Worm (Caenorhabditis elegans) whole organism, mixed stage, embryonic: ENCODE data around the gene sut-2.

ENCODE experiments used
- M03D4.4 ChIP-seq: sonication (generic microtip); optimal IDR thresholded peaks from 2 replicates; lab custom pipeline; 2017; ENCODE audit warnings: mild to moderate bottlenecking, missing genetic modification characterization, missing compliant biosample characterization
- bed-3 ChIP-seq: fragments of 200-800 bp; sonication (Bioruptor generic); optimal IDR thresholded peaks from 3 replicates; lab custom pipeline; 2018; ENCODE audit warnings: mild to moderate bottlenecking, missing genetic modification characterization, moderate library complexity, missing compliant biosample characterization
- blmp-1 ChIP-seq: fragments of 150-350 bp; optimal IDR thresholded peaks from 2 replicates; lab custom pipeline; 2014; ENCODE audit warnings: missing biosample characterization, missing genetic modification characterization
- ceh-39 ChIP-seq: fragments of 150-350 bp; optimal IDR thresholded peaks from 2 replicates; lab custom pipeline; 2014; ENCODE audit warnings: missing biosample characterization, missing genetic modification characterization
- ceh-43 ChIP-seq: fragments of 200-800 bp; sonication (Bioruptor generic); optimal IDR thresholded peaks from 2 replicates; lab custom pipeline; 2018; ENCODE audit warnings: mild to moderate bottlenecking, missing genetic modification characterization, moderate library complexity, missing compliant biosample characterization
- ceh-83 ChIP-seq: fragments of 200-800 bp; sonication (Bioruptor generic); optimal IDR thresholded peaks from 2 replicates; lab custom pipeline; 2018; ENCODE audit warnings: mild to moderate bottlenecking, missing genetic modification characterization, missing compliant biosample characterization
- cnd-1 ChIP-seq: fragments of 200-800 bp; sonication (Bioruptor generic); optimal IDR thresholded peaks from 2 replicates; lab custom pipeline; 2018; ENCODE audit warnings: mild to moderate bottlenecking, missing genetic modification characterization, missing compliant biosample characterization
- drap-1 ChIP-seq: fragments of 200-800 bp; sonication (Bioruptor generic); optimal IDR thresholded peaks from 3 replicates; lab custom pipeline; 2018; ENCODE audit warnings: mild to moderate bottlenecking, missing genetic modification characterization, missing compliant biosample characterization
- elt-1 ChIP-seq: sonication (generic microtip); optimal IDR thresholded peaks from 2 replicates; lab custom pipeline; 2017; ENCODE audit warnings: missing genetic modification characterization, mild to moderate bottlenecking, missing compliant biosample characterization, antibody characterized with exemption, moderate library complexity, borderline replicate concordance; ENCODE audit not compliant: insufficient read depth
- flh-1 ChIP-seq: fragments of 200-800 bp; sonication (Bioruptor generic); optimal IDR thresholded peaks from 2 replicates; lab custom pipeline; 2018; ENCODE audit warnings: mild to moderate bottlenecking, missing genetic modification characterization, moderate library complexity, missing compliant biosample characterization
- hlh-1 ChIP-seq: fragments of 150-350 bp; optimal IDR thresholded peaks from 2 replicates; lab custom pipeline; 2014; ENCODE audit warnings: missing biosample characterization, missing genetic modification reagents, missing genetic modification characterization
- lin-13 ChIP-seq: fragments of 150-350 bp; optimal IDR thresholded peaks from 2 replicates; lab custom pipeline; 2014; ENCODE audit warnings: missing biosample characterization, missing genetic modification characterization
- mab-5 ChIP-seq: fragments of 150-350 bp; optimal IDR thresholded peaks from 2 replicates; lab custom pipeline; 2014; ENCODE audit warnings: missing biosample characterization, missing genetic modification characterization
- mls-2 ChIP-seq: sonication (generic microtip); optimal IDR thresholded peaks from 2 replicates; lab custom pipeline; 2016; ENCODE audit warnings: mild to moderate bottlenecking, missing genetic modification characterization, moderate library complexity, missing compliant biosample characterization
- nhr-2 ChIP-seq: fragments of 150-350 bp; optimal IDR thresholded peaks from 2 replicates; lab custom pipeline; 2014; ENCODE audit warnings: missing biosample characterization, missing genetic modification characterization
- nhr-237 ChIP-seq: fragments of 150-350 bp; optimal IDR thresholded peaks from 2 replicates; lab custom pipeline; 2014; ENCODE audit warnings: missing biosample characterization, missing genetic modification characterization
- pha-4 ChIP-seq: fragments of 150-350 bp; optimal IDR thresholded peaks from 2 replicates; lab custom pipeline; 2018; ENCODE audit warnings: missing biosample characterization, missing genetic modification reagents, missing genetic modification characterization
- snpc-4 ChIP-seq: fragments of 150-350 bp; optimal IDR thresholded peaks from 2 replicates; lab custom pipeline; 2014; ENCODE audit warnings: missing biosample characterization, missing genetic modification characterization
- sptf-1 ChIP-seq: sonication (generic microtip); optimal IDR thresholded peaks from 2 replicates; lab custom pipeline; 2017; ENCODE audit warnings: mild to moderate bottlenecking, missing genetic modification characterization, moderate library complexity, missing compliant biosample characterization
- tbx-8 ChIP-seq: fragments of 200-800 bp; sonication (Bioruptor generic); optimal IDR thresholded peaks from 2 replicates; lab custom pipeline; 2018; ENCODE audit warnings: mild to moderate bottlenecking, missing genetic modification characterization, moderate library complexity, missing compliant biosample characterization
- unc-120 ChIP-seq: sonication (generic microtip); optimal IDR thresholded peaks from 2 replicates; lab custom pipeline; 2017; ENCODE audit warnings: missing genetic modification characterization, missing compliant biosample characterization; ENCODE audit not compliant: poor library complexity, severe bottlenecking
- zip-8 ChIP-seq: fragments of 150-350 bp; optimal IDR thresholded peaks from 2 replicates; lab custom pipeline; 2014; ENCODE audit warnings: missing biosample characterization, missing genetic modification characterization
- ztf-11 ChIP-seq: fragments of 150-350 bp; optimal IDR thresholded peaks from 2 replicates; lab custom pipeline; 2014; ENCODE audit warnings: missing biosample characterization, missing genetic modification characterization

Gene sut-2

DNA sequence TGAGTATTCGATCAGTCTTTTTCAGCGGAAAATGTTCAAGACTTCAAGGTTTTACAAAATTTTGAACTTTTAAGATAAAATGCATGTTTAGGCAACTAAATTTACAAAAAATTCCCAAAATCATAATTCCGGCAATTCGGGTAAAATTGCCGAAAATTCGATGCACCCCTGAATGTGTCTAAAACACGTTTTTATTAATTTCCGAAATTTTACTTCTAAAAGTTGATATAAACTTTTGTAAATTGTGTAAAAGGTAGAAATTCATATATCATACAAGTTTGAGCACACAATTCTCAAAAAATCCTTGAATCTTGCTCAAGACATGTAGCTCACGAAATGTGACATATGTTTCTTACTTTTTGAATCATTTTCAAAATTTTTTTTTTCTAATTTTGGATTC, 44.7 kb downstream of the sut-2 start:
- TF ChIP-seq ztf-11 (tag; lab: Kevin White, UChicago): no peak
- TF ChIP-seq ceh-83: no peak
- TF ChIP-seq hlh-1 (tag; lab: Kevin White, UChicago): no peak
- TF ChIP-seq nhr-2 (tag; lab: Kevin White, UChicago): no peak
- no peak for TF ChIP-seq unc-120
- no peak for TF ChIP-seq cnd-1 (tag; lab: Kevin White, UChicago)
- TF ChIP-seq bed-3 (GFP tag; lab: Kevin White, UChicago): no peak
- TF ChIP-seq elt-1: no peak
- no peak for TF ChIP-seq lin-13 (tag; lab: Kevin White, UChicago)
- TF ChIP-seq drap-1 (GFP tag; lab: Kevin White, UChicago): no peak
- no peak for TF ChIP-seq flh-1 (GFP tag; lab: Kevin White, UChicago)
- TF ChIP-seq M03D4.4 (tag; lab: Kevin White, UChicago): no peak
- TF ChIP-seq mab-5: no peak
- no peak for TF ChIP-seq mls-2 (tag; lab: Kevin White, UChicago)

DNA sequence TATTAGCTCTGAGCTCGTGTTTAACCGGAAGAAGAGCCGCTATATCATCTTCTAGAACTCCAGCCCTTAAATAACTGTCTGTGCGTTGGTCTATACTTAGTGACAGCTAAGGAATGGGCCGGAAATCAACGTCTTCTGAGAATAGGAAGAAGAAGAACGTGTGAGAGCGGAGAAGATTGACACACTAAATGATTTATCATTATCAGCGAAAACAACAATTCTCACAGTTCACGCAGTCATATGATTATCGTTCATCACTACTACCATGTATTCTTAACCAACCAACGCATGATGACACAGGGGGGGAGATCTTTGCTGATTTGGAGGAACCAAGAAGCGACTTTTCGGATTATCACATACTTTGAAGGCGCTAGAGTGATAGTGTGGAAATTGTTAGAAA, 45.5 kb downstream of the sut-2 start:
- no peak for TF ChIP-seq flh-1 (GFP tag; lab: Kevin White, UChicago)
- TF ChIP-seq mls-2 (tag; lab: Kevin White, UChicago): no peak

DNA sequence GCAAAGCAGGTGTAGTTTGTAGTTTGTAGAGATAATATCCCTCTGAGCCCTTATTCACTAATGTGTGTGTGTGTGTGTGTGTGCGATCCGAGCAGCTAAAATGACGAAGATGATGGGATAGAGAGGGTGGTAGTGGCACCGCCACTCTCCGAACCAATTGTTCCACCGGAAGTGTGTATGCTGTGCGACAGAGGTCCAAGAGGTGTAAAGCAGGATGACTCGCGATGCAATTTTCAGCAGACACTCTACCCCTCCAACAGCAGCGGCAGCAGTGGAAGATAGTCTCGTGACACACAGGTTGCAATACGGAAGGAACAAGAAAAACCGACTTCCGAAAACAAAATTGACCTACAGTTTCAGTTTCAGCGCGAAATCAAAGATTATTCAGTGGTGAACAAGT, 46.0 kb downstream of the sut-2 start:
- TF ChIP-seq sptf-1 (tag; lab: Kevin White, UChicago): no peak
- peak; percentile 93 for TF ChIP-seq hlh-1 (tag; lab: Kevin White, UChicago)
- no peak for TF ChIP-seq nhr-2 (tag; lab: Kevin White, UChicago)
- TF ChIP-seq unc-120: peak; percentile 23
- peak; percentile 15 for TF ChIP-seq cnd-1 (tag; lab: Kevin White, UChicago)
- TF ChIP-seq elt-1: no peak

DNA sequence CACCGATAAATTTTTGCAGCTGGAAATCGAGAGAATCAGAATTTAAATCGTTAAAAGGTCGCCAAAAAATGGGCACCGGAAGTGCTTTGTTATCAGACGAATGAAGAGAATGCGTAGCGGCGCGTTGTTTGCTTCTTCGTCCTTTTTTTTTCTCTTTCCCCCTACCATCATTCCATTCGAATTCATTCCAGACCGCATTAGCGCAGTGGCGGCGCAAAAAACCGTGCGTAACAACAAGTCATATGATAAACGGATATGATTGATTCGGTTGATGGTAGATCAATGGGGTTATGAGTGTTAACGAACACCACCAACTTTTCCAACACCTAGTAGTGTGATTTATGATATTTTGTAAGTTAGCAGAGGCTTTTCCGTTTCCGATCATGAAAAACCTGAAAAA, 46.5 kb downstream of the sut-2 start:
- TF ChIP-seq drap-1 (GFP tag; lab: Kevin White, UChicago) (no peak), tbx-8 (GFP tag; lab: Kevin White, UChicago) (no peak), M03D4.4 (tag; lab: Kevin White, UChicago) (no peak), blmp-1 (tag; lab: Kevin White, UChicago) (no peak), snpc-4 (tag; lab: Kevin White, UChicago) (no peak), ceh-39 (tag; lab: Kevin White, UChicago) (no peak), nhr-237 (no peak), pha-4 (no peak), flh-1 (GFP tag; lab: Kevin White, UChicago) (no peak), ceh-43 (GFP tag; lab: Kevin White, UChicago) (no peak), hlh-1 (tag; lab: Kevin White, UChicago) (no peak), nhr-2 (tag; lab: Kevin White, UChicago) (no peak)

DNA sequence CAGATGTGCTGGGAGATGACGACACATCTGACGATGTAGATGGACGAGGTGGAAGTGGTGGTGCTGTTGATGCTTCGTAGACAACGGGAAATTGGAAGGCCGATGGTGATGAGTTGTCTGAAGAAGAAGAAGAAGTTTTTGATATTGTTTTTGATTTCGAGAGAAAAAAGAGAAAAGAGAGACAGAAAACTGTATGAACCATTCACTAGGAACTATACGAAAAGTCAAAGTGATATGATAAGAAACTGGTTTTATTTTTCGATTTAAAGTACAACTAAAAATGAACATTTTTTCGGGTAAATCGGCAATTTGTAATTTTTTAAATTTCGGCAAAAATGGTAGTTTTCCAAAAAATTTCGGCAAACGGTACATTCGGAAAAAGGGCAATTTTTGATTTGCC, 51.2 kb downstream of the sut-2 start:
- TF ChIP-seq sptf-1 (tag; lab: Kevin White, UChicago): no peak
- no peak for TF ChIP-seq flh-1 (GFP tag; lab: Kevin White, UChicago)
- TF ChIP-seq unc-120: no peak
- TF ChIP-seq zip-8: no peak
- TF ChIP-seq cnd-1 (tag; lab: Kevin White, UChicago): no peak

DNA sequence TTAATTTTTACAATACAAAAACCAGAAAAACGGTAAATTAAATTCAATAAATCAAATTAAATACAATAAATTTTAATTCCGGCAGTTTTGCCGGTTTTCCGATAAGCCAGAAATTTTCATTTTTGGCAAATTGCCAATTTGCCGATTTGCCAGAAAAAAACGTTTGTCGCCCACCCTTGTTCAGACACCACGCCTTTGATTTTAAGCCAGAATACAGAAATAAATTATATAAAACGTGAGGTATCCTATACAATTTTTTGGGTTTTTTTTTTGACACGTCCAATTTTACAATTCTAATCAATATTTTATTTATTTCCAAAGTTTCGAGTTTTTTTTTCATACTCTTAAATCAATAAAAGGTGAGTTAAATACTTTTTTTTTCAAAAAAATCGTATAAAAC, 57.1 kb downstream of the sut-2 start, which contains the start of gene T28F12.1:
TSS of gene T28F12.1 (plus strand) at position 301 of the 400 bp plus-strand sequence.
- TF ChIP-seq ceh-83 (no peak), ceh-39 (tag; lab: Kevin White, UChicago) (no peak), blmp-1 (tag; lab: Kevin White, UChicago) (no peak)
